Fruit fly (Drosophila melanogaster) whole organism, prepupa: ENCODE data around the gene Jhbp13.

ENCODE experiments used
- Blimp-1 ChIP-seq: fragments of 200-800 bp; sonication (Bioruptor generic); optimal IDR thresholded peaks from 3 replicates; lab custom pipeline; 2017; ENCODE audit warnings: missing biosample characterization, missing genetic modification characterization, mild to moderate bottlenecking, moderate library complexity, missing genetic modification reagents
- CG10631 ChIP-seq: fragments of 200-800 bp; sonication (Bioruptor generic); optimal IDR thresholded peaks from 2 replicates; lab custom pipeline; 2016; ENCODE audit warnings: missing biosample characterization, missing genetic modification characterization
- CG10669 ChIP-seq: fragments of 200-800 bp; sonication (Bioruptor generic); optimal IDR thresholded peaks from 3 replicates; lab custom pipeline; 2018; ENCODE audit warnings: missing biosample characterization, mild to moderate bottlenecking, missing genetic modification characterization, moderate library complexity
- CG11294 ChIP-seq: fragments of 200-800 bp; sonication (Bioruptor generic); IDR thresholded peaks from 2 replicates; pipeline ENCODE4 v1.3.6; 2022; ENCODE audit warnings: missing biosample characterization, missing genetic modification characterization
- CG11762 ChIP-seq: fragments of 200-800 bp; sonication (Bioruptor generic); optimal IDR thresholded peaks from 3 replicates; lab custom pipeline; 2016; ENCODE audit warnings: missing biosample characterization, missing genetic modification characterization; ENCODE audit not compliant: insufficient read depth
- CG11902 ChIP-seq: fragments of 200-800 bp; sonication (Bioruptor generic); optimal IDR thresholded peaks from 3 replicates; lab custom pipeline; 2016; ENCODE audit warnings: missing biosample characterization, missing genetic modification characterization
- CG1621 ChIP-seq: fragments of 200-800 bp; sonication (Bioruptor generic); optimal IDR thresholded peaks from 3 replicates; lab custom pipeline; 2018; ENCODE audit warnings: missing biosample characterization, mild to moderate bottlenecking, missing genetic modification characterization
- CG16779 ChIP-seq: fragments of 200-800 bp; sonication (Bioruptor generic); optimal IDR thresholded peaks from 3 replicates; lab custom pipeline; 2017; ENCODE audit warnings: missing biosample characterization, mild to moderate bottlenecking, missing genetic modification characterization
- CG3032 ChIP-seq: fragments of 200-800 bp; optimal IDR thresholded peaks from 2 replicates; lab custom pipeline; 2019; ENCODE audit warnings: missing biosample characterization, mild to moderate bottlenecking, missing genetic modification characterization, moderate library complexity
- CG31627 ChIP-seq: fragments of 200-800 bp; sonication (Bioruptor generic); optimal IDR thresholded peaks from 3 replicates; lab custom pipeline; 2016; ENCODE audit warnings: missing biosample characterization, missing genetic modification characterization
- CG32006 ChIP-seq: fragments of 200-800 bp; sonication (Bioruptor generic); optimal IDR thresholded peaks from 3 replicates; lab custom pipeline; 2017; ENCODE audit warnings: missing biosample characterization, mild to moderate bottlenecking, missing genetic modification characterization
- CG34406 ChIP-seq: fragments of 200-800 bp; sonication (Bioruptor generic); optimal IDR thresholded peaks from 3 replicates; lab custom pipeline; 2016; ENCODE audit warnings: missing biosample characterization, missing genetic modification characterization
- CG3919 ChIP-seq: fragments of 200-800 bp; sonication (Bioruptor generic); optimal IDR thresholded peaks from 3 replicates; lab custom pipeline; 2016; ENCODE audit warnings: missing biosample characterization, missing genetic modification characterization
- CG4318 ChIP-seq: fragments of 200-800 bp; sonication (Bioruptor generic); optimal IDR thresholded peaks from 3 replicates; lab custom pipeline; 2017; ENCODE audit warnings: missing biosample characterization, mild to moderate bottlenecking, missing genetic modification characterization
- CG6163 ChIP-seq: fragments of 200-800 bp; sonication (Bioruptor generic); IDR thresholded peaks from 3 replicates; pipeline ENCODE4 v1.3.6; 2022; ENCODE audit warnings: missing biosample characterization, missing genetic modification characterization
- CG6276 ChIP-seq: fragments of 200-800 bp; sonication (Bioruptor generic); optimal IDR thresholded peaks from 2 replicates; lab custom pipeline; 2017; ENCODE audit warnings: missing biosample characterization, mild to moderate bottlenecking, missing genetic modification characterization
- CG6808 ChIP-seq: fragments of 200-800 bp; sonication (Bioruptor generic); optimal IDR thresholded peaks from 3 replicates; lab custom pipeline; 2017; ENCODE audit warnings: missing biosample characterization, missing genetic modification characterization, mild to moderate bottlenecking, moderate library complexity, missing genetic modification reagents
- CG6854 ChIP-seq: fragments of 200-800 bp; sonication (Bioruptor generic); optimal IDR thresholded peaks from 2 replicates; lab custom pipeline; 2017; ENCODE audit warnings: missing biosample characterization, mild to moderate bottlenecking, missing genetic modification characterization
- CG7368 ChIP-seq: fragments of 200-800 bp; sonication (Bioruptor generic); optimal IDR thresholded peaks from 3 replicates; lab custom pipeline; 2016; ENCODE audit warnings: missing biosample characterization, missing genetic modification characterization
- CG8119 ChIP-seq: fragments of 200-800 bp; sonication (Bioruptor generic); IDR thresholded peaks from 3 replicates; pipeline ENCODE4 v1.3.6; 2022; ENCODE audit warnings: missing biosample characterization, missing genetic modification characterization
- CG8319 ChIP-seq: fragments of 200-800 bp; sonication (Bioruptor generic); optimal IDR thresholded peaks from 3 replicates; lab custom pipeline; 2016; ENCODE audit warnings: missing biosample characterization, missing genetic modification characterization
- CG8632 ChIP-seq: fragments of 200-800 bp; sonication (Bioruptor generic); optimal IDR thresholded peaks from 3 replicates; lab custom pipeline; 2016; ENCODE audit warnings: missing biosample characterization, missing genetic modification characterization
- CG9139 ChIP-seq: fragments of 200-800 bp; sonication (Bioruptor generic); optimal IDR thresholded peaks from 3 replicates; lab custom pipeline; 2017; ENCODE audit warnings: missing biosample characterization, mild to moderate bottlenecking, missing genetic modification characterization
- Eip75B ChIP-seq: fragments of 200-800 bp; sonication (Bioruptor generic); optimal IDR thresholded peaks from 3 replicates; lab custom pipeline; 2016; ENCODE audit warnings: missing biosample characterization, missing genetic modification characterization
- Eip78C ChIP-seq: fragments of 200-800 bp; sonication (Bioruptor generic); peaks from one replicate; lab custom pipeline; 2016; ENCODE audit warnings: missing biosample characterization, missing genetic modification characterization
- Eip93F ChIP-seq: fragments of 200-800 bp; sonication (Bioruptor generic); optimal IDR thresholded peaks from 2 replicates; lab custom pipeline; 2016; ENCODE audit warnings: missing biosample characterization, mild to moderate bottlenecking, missing genetic modification characterization
- Ets96B ChIP-seq: fragments of 200-800 bp; optimal IDR thresholded peaks from 2 replicates; lab custom pipeline; 2019; ENCODE audit warnings: missing biosample characterization, mild to moderate bottlenecking, missing genetic modification characterization, moderate library complexity
- Gug ChIP-seq: fragments of 200-800 bp; sonication (Bioruptor generic); IDR thresholded peaks from 2 replicates; pipeline ENCODE4 v1.3.6; 2022; ENCODE audit warnings: missing biosample characterization, missing genetic modification characterization
- Hr4 ChIP-seq: fragments of 200-800 bp; sonication (Bioruptor generic); optimal IDR thresholded peaks from 3 replicates; lab custom pipeline; 2016; ENCODE audit warnings: missing biosample characterization, missing genetic modification characterization
- Lpt ChIP-seq: fragments of 200-800 bp; sonication (Bioruptor generic); optimal IDR thresholded peaks from 3 replicates; lab custom pipeline; 2016; ENCODE audit warnings: missing biosample characterization, missing genetic modification characterization
- OdsH ChIP-seq: fragments of 200-800 bp; sonication (Bioruptor generic); optimal IDR thresholded peaks from 3 replicates; lab custom pipeline; 2016; ENCODE audit warnings: missing biosample characterization, missing genetic modification characterization
- Smox ChIP-seq: fragments of 200-800 bp; sonication (Bioruptor generic); optimal IDR thresholded peaks from 3 replicates; lab custom pipeline; 2016; ENCODE audit warnings: missing biosample characterization, missing genetic modification characterization
- Sox102F ChIP-seq: fragments of 200-800 bp; sonication (Bioruptor generic); optimal IDR thresholded peaks from 2 replicates; lab custom pipeline; 2016; ENCODE audit warnings: missing biosample characterization, mild to moderate bottlenecking, missing genetic modification characterization
- Sox14 ChIP-seq: fragments of 200-800 bp; sonication (Bioruptor generic); optimal IDR thresholded peaks from 3 replicates; lab custom pipeline; 2016; ENCODE audit warnings: missing biosample characterization, missing genetic modification characterization
- Sox15 ChIP-seq: fragments of 200-800 bp; sonication (Bioruptor generic); optimal IDR thresholded peaks from 3 replicates; lab custom pipeline; 2016; ENCODE audit warnings: missing biosample characterization, missing genetic modification characterization
- achi ChIP-seq: fragments of 200-800 bp; sonication (Bioruptor generic); optimal IDR thresholded peaks from 3 replicates; lab custom pipeline; 2016; ENCODE audit warnings: missing biosample characterization, missing genetic modification characterization
- acj6 ChIP-seq: fragments of 200-800 bp; sonication (Bioruptor generic); optimal IDR thresholded peaks from 3 replicates; lab custom pipeline; 2016; ENCODE audit warnings: missing biosample characterization, missing genetic modification characterization
- cyc ChIP-seq: fragments of 200-800 bp; sonication (Bioruptor generic); optimal IDR thresholded peaks from 3 replicates; lab custom pipeline; 2016; ENCODE audit warnings: missing biosample characterization, missing genetic modification characterization
- dac ChIP-seq: fragments of 200-800 bp; sonication (Bioruptor generic); optimal IDR thresholded peaks from 2 replicates; lab custom pipeline; 2017; ENCODE audit warnings: missing biosample characterization, mild to moderate bottlenecking, missing genetic modification characterization
- dsx ChIP-seq: fragments of 200-800 bp; optimal IDR thresholded peaks from 3 replicates; lab custom pipeline; 2019; ENCODE audit warnings: missing biosample characterization, mild to moderate bottlenecking, missing genetic modification characterization, moderate library complexity; ENCODE audit not compliant: poor library complexity, severe bottlenecking
- eg ChIP-seq: fragments of 200-800 bp; sonication (Bioruptor generic); IDR thresholded peaks from 3 replicates; pipeline ENCODE4 v1.3.6; 2022; ENCODE audit warnings: missing biosample characterization, missing genetic modification characterization
- esn ChIP-seq: fragments of 200-800 bp; sonication (Bioruptor generic); optimal IDR thresholded peaks from 2 replicates; lab custom pipeline; 2016; ENCODE audit warnings: missing biosample characterization, mild to moderate bottlenecking, missing genetic modification characterization, moderate library complexity
- fd59A ChIP-seq: fragments of 200-800 bp; sonication (Bioruptor generic); optimal IDR thresholded peaks from 2 replicates; lab custom pipeline; 2017; ENCODE audit warnings: missing biosample characterization, mild to moderate bottlenecking, missing genetic modification characterization, missing genetic modification reagents
- fd85E ChIP-seq: fragments of 200-800 bp; sonication (Bioruptor generic); optimal IDR thresholded peaks from 3 replicates; lab custom pipeline; 2016; ENCODE audit warnings: missing biosample characterization, missing genetic modification characterization
- lz ChIP-seq: fragments of 200-800 bp; sonication (Bioruptor generic); optimal IDR thresholded peaks from 3 replicates; lab custom pipeline; 2016; ENCODE audit warnings: missing biosample characterization, missing genetic modification characterization
- net ChIP-seq: fragments of 200-800 bp; sonication (Bioruptor generic); optimal IDR thresholded peaks from 3 replicates; lab custom pipeline; 2016; ENCODE audit warnings: missing biosample characterization, missing genetic modification characterization
- salr ChIP-seq, 2 experiments: fragments of 200-800 bp; sonication (Bioruptor generic); optimal IDR thresholded peaks; 3 replicates each; lab custom pipeline; 2016 to 2018; ENCODE audit warnings: missing biosample characterization in 2 of 2, missing genetic modification characterization in 2 of 2, mild to moderate bottlenecking in 1 of 2
- spab ChIP-seq: fragments of 200-800 bp; sonication (Bioruptor generic); optimal IDR thresholded peaks from 2 replicates; lab custom pipeline; 2017; ENCODE audit warnings: missing biosample characterization, mild to moderate bottlenecking, missing genetic modification characterization, missing genetic modification reagents
- ss ChIP-seq, 2 experiments: fragments of 200-800 bp; sonication (Bioruptor generic); optimal IDR thresholded peaks; 2 replicates in 1 of 2; 3 replicates in 1 of 2; lab custom pipeline; 2017 to 2018; ENCODE audit warnings: mild to moderate bottlenecking in 2 of 2, missing biosample characterization in 2 of 2, missing genetic modification characterization in 2 of 2, moderate library complexity in 1 of 2
- svp ChIP-seq: fragments of 200-800 bp; sonication (Bioruptor generic); peaks from one replicate; lab custom pipeline; 2016; ENCODE audit warnings: missing biosample characterization, missing genetic modification characterization
- topi ChIP-seq: fragments of 200-800 bp; sonication (Bioruptor generic); optimal IDR thresholded peaks from 3 replicates; lab custom pipeline; 2016; ENCODE audit warnings: missing biosample characterization, missing genetic modification characterization

Gene Jhbp13

DNA sequence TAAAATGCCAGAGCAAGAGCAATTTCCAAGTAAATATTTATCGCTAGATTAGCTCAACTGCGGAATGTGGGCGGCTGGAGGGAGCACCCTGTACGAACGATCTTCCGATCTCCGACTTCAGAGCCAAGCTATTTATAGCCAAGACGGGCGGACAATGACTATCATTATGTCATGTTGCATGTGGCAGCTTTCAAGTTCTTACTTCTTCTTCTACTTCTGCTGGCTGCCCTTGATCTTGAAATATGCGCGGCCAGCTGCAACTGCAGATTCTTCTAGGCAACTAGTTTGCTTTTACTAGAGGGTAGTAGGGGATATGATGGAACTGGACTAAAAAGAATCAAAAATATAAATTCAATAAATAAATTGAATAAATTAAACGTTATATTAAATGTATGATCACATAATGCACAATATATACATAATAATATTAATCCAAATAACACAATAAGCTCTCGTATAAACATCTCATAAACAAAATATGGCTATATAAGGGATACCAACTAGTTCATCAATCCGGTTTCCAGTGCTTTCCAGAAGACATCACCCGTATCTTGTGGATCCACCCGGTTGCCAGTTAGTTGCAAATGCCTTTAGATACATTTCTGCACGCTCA, 28.4 kb downstream of the Jhbp13 start:
- TF ChIP-seq CG10669 (GFP tag; lab: Kevin White, UChicago) (peak; percentile 26), acj6 (peak; percentile 19), CG6808 (GFP tag; lab: Kevin White, UChicago) (peak; percentile 51), spab (GFP tag; lab: Kevin White, UChicago) (peak; percentile 33), CG16779 (tag; lab: Kevin White, UChicago) (no peak), CG6854 (GFP tag; lab: Kevin White, UChicago) (no peak), cyc (GFP tag; lab: Kevin White, UChicago) (no peak), CG3032 (tag; lab: Kevin White, UChicago) (peak; percentile 70), CG11902 (GFP tag; lab: Kevin White, UChicago) (no peak), CG11762 (GFP tag; lab: Kevin White, UChicago) (no peak), svp (GFP tag; lab: Kevin White, UChicago) (no peak), Ets96B (tag; lab: Kevin White, UChicago) (peak; percentile 55), dac (no peak), fd85E (GFP tag; lab: Kevin White, UChicago) (no peak), eg (GFP tag; lab: Robert Waterston, UW) (peak; percentile 51; the same call in 2 of the 3 replicates), net (GFP tag; lab: Kevin White, UChicago) (peak; percentile 13), dsx (peak; percentile 76), CG6276 (GFP tag; lab: Kevin White, UChicago) (peak; percentile 25), CG6163 (GFP tag; lab: Robert Waterston, UW) (no peak), CG11294 (GFP tag; lab: Robert Waterston, UW) (no peak), CG8119 (GFP tag; lab: Robert Waterston, UW) (peak; percentile 72), Sox14 (GFP tag; lab: Kevin White, UChicago) (peak; percentile 25), Eip75B (GFP tag; lab: Kevin White, UChicago) (no peak), CG34406 (GFP tag; lab: Kevin White, UChicago) (no peak), Gug (GFP tag; lab: Robert Waterston, UW) (peak; percentile 31; the same call in 1 of the 2 replicates), fd59A (GFP tag; lab: Kevin White, UChicago) (no peak), Lpt (GFP tag; lab: Kevin White, UChicago) (peak; percentile 55), CG9139 (GFP tag; lab: Kevin White, UChicago) (no peak), OdsH (GFP tag; lab: Kevin White, UChicago) (peak; percentile 52), Sox102F (no peak), CG1621 (tag; lab: Kevin White, UChicago) (peak; percentile 4), CG8319 (no peak), CG7368 (no peak), achi (peak; percentile 60), topi (no peak), CG10631 (peak; percentile 51), Hr4 (GFP tag; lab: Kevin White, UChicago) (no peak), CG3919 (GFP tag; lab: Kevin White, UChicago) (peak; percentile 17), CG8632 (GFP tag; lab: Kevin White, UChicago) (no peak), lz (GFP tag; lab: Kevin White, UChicago) (no peak), Blimp-1 (no peak), Eip93F (no peak), CG4318 (GFP tag; lab: Kevin White, UChicago) (peak; percentile 26), Smox (no peak), Eip78C (GFP tag; lab: Kevin White, UChicago) (peak; percentile 71), salr (GFP tag; optimal IDR thresholded peaks at IDR 0.05; lab: Kevin White, UChicago) (peak in 1 of 2 experiments; percentile 51), ss (GFP tag; optimal IDR thresholded peaks at IDR 0.05; lab: Kevin White, UChicago) (peak; percentile 54 to 65), esn (GFP tag; lab: Kevin White, UChicago) (no peak), CG31627 (GFP tag; lab: Kevin White, UChicago) (no peak), Sox15 (GFP tag; lab: Kevin White, UChicago) (no peak), CG32006 (peak; percentile 72)
